Fruit fly (Drosophila melanogaster) whole organism, adult: ENCODE data around the gene tup.
A peak's percentile ranks its signal among the peaks of the same experiment; 100 is the strongest.

Source experiments
- Crg-1 ChIP-seq: fragments of 200-800 bp; sonication (Bioruptor generic); optimal IDR thresholded peaks from 2 replicates; lab custom pipeline; 2016; ENCODE audit warnings: missing biosample characterization, missing genetic modification characterization
- Hr96 ChIP-seq: fragments of 200-800 bp; sonication (Bioruptor generic); optimal IDR thresholded peaks from 2 replicates; lab custom pipeline; 2016; ENCODE audit warnings: missing biosample characterization, missing genetic modification characterization
- kay ChIP-seq: fragments of 200-800 bp; sonication (Bioruptor generic); peaks from one replicate; lab custom pipeline; 2016; ENCODE audit warnings: missing biosample characterization, missing genetic modification characterization, borderline replicate concordance
- pad ChIP-seq: fragments of 200-800 bp; sonication (Bioruptor generic); optimal IDR thresholded peaks from 3 replicates; lab custom pipeline; 2017; ENCODE audit warnings: missing biosample characterization, missing genetic modification characterization, mild to moderate bottlenecking, moderate library complexity, missing genetic modification reagents

DNA sequence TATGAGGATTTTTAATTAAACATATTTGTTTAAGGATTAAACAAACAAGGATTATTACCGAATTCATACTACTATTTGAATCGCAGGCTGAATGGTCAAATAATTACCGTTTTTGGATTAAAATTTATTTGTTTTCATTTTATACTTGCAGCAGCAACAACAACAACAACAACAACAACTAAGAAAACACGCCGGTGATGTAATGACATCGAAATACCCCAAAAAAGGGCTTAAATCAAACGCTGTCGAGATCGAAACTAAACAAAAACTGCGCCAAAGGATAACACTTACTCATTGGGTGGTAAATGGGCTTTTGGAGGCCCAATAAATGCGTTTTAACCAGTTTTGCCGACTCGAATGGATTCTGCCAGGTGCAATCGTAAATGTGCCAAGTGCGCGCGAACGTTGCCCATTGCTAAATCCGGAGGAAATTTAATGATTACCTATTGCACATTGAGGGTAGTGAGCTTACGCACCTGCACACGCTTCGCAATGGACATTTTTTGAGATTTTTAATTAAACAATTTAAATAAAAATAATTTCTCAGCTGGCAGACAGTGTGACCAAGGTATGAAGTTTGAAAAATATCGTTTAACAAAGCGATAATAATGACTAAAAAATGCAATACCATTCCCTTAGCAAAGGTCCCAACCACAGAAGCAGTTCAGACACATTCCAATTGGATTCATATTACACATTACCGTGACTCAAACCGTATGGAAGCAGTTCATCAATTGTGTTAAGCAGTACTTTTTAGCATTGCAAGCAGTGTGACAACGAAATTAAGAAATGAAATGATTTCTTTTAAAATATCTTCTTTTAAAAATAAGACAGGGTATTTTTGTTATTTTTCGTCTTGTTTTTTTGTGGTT lies 22.2 kb downstream of the tup start, which contains the start of the genes CG10602 and mRpL13:
- TF ChIP-seq Hr96 (GFP tag; lab: Kevin White, UChicago) (no peak), kay (GFP tag; lab: Kevin White, UChicago) (peak; percentile 79), Crg-1 (no peak), pad (GFP tag; lab: Kevin White, UChicago) (no peak)
